Worm (Caenorhabditis elegans) whole organism, L4/young adult: Measurements from ENCODE around the gene C14A6.8.

ENCODE experiments used
- W03F9.2 ChIP-seq: fragments of 150-350 bp; optimal IDR thresholded peaks from 2 replicates; lab custom pipeline; 2014; ENCODE audit warnings: missing biosample characterization, missing genetic modification characterization
- him-1 ChIP-seq: sonication (generic microtip); optimal IDR thresholded peaks from 2 replicates; lab custom pipeline; 2016; ENCODE audit warnings: missing genotype, missing genetic modification reagents, missing genetic modification characterization, missing compliant biosample characterization

- TF ChIP-seq him-1, result no peak
- TF ChIP-seq W03F9.2, result no peak
Observed at ce11 chrV:18184910-18185309, 13.4 kb upstream of the C14A6.8 start, which contains the start of gene C31G12.3.
